Worm (Caenorhabditis elegans) whole organism, midembryonic: ENCODE data around the gene msp-50.

ENCODE experiments used
- T22C8.4 ChIP-seq: fragments of 200-800 bp; sonication (Bioruptor generic); IDR thresholded peaks from 2 replicates; pipeline ENCODE4 v1.3.6; 2022; ENCODE audit warnings: missing genetic modification characterization, missing compliant biosample characterization
- klf-2 ChIP-seq: fragments of 200-800 bp; sonication (Bioruptor generic); conservative IDR thresholded peaks from 2 replicates; pipeline ENCODE4 v1.3.6; 2022; ENCODE audit warnings: missing genetic modification reagents, missing genetic modification characterization, missing compliant biosample characterization
- ref-1 ChIP-seq: fragments of 200-800 bp; sonication (Bioruptor generic); conservative IDR thresholded peaks from 2 replicates; pipeline ENCODE4 v1.3.6; 2022; ENCODE audit warnings: missing genetic modification reagents, missing genetic modification characterization, missing compliant biosample characterization

DNA sequence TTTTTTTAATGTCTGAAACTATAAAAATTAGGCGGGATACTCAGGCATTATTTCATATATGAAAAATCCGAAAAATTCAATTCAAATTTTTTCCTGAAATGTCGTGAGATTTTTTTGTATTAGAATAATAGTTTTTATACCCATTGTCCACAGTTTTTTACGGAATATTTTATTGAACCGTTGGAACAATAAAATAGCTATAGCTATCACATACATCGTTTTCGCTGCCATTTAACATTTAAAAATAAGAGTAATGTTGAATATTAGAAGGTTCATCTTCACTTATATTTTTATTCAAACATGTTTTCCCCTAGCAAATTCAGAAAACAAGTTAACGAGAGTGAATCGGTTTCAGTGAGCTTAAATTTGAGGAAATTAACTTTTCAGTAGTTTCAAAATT lies 28.0 kb upstream of the msp-50 start, which contains the start of gene C27D6.15:
- TF ChIP-seq klf-2 (GFP tag; lab: Robert Waterston, UW) (no peak), ref-1 (GFP tag; lab: Robert Waterston, UW) (no peak), T22C8.4 (no peak)
